Worm (Caenorhabditis elegans) whole organism, L4 larva: ENCODE data around the gene M04D8.8.

Experiments used
- ces-1 ChIP-seq: fragments of 150-350 bp; sonication (generic microtip); optimal IDR thresholded peaks from 4 replicates; lab custom pipeline; 2014; ENCODE audit warnings: missing biosample characterization, missing genetic modification reagents, missing genetic modification characterization
- dmd-6 ChIP-seq: fragments of 200-800 bp; sonication (Bioruptor generic); IDR thresholded peaks from 2 replicates; pipeline ENCODE4 v1.3.6; 2022; ENCODE audit warnings: missing genetic modification reagents, missing genetic modification characterization, missing compliant biosample characterization

ce11 chrIII:10006734-10007348 is 27.1 kb upstream of the M04D8.8 start, which contains the start of gene C05B5.8:
- TF ChIP-seq dmd-6 (GFP tag; lab: Robert Waterston, UW) (no peak), ces-1 (no peak)
